Fruit fly (Drosophila melanogaster): ENCODE measurements around the gene Prosbeta5R2.

dm6 chr2L:17963710-17964109, 26.5 kb upstream of the Prosbeta5R2 start:
- TF ChIP-seq h (optimal IDR thresholded peaks at IDR 0.05) (no peak), insv (optimal IDR thresholded peaks at IDR 0.05) (no peak)

Data from Kc167 (cell line).